Fruit fly (Drosophila melanogaster) whole organism, prepupa: ENCODE results near the gene Hpf1.

Source experiments
- Blimp-1 ChIP-seq: fragments of 200-800 bp; sonication (Bioruptor generic); optimal IDR thresholded peaks from 3 replicates; lab custom pipeline; 2017; ENCODE audit warnings: missing biosample characterization, missing genetic modification characterization, mild to moderate bottlenecking, moderate library complexity, missing genetic modification reagents
- CG11294 ChIP-seq: fragments of 200-800 bp; sonication (Bioruptor generic); IDR thresholded peaks from 2 replicates; pipeline ENCODE4 v1.3.6; 2022; ENCODE audit warnings: missing biosample characterization, missing genetic modification characterization
- CG11762 ChIP-seq: fragments of 200-800 bp; sonication (Bioruptor generic); optimal IDR thresholded peaks from 3 replicates; lab custom pipeline; 2016; ENCODE audit warnings: missing biosample characterization, missing genetic modification characterization; ENCODE audit not compliant: insufficient read depth
- CG15336 ChIP-seq: fragments of 200-800 bp; sonication (Bioruptor generic); IDR thresholded peaks from 2 replicates; pipeline ENCODE4 v1.3.6; 2022; ENCODE audit warnings: missing biosample characterization, missing genetic modification characterization
- CG1621 ChIP-seq: fragments of 200-800 bp; sonication (Bioruptor generic); optimal IDR thresholded peaks from 3 replicates; lab custom pipeline; 2018; ENCODE audit warnings: missing biosample characterization, mild to moderate bottlenecking, missing genetic modification characterization
- CG32006 ChIP-seq: fragments of 200-800 bp; sonication (Bioruptor generic); optimal IDR thresholded peaks from 3 replicates; lab custom pipeline; 2017; ENCODE audit warnings: missing biosample characterization, mild to moderate bottlenecking, missing genetic modification characterization
- CG3919 ChIP-seq: fragments of 200-800 bp; sonication (Bioruptor generic); optimal IDR thresholded peaks from 3 replicates; lab custom pipeline; 2016; ENCODE audit warnings: missing biosample characterization, missing genetic modification characterization
- CG6163 ChIP-seq: fragments of 200-800 bp; sonication (Bioruptor generic); IDR thresholded peaks from 3 replicates; pipeline ENCODE4 v1.3.6; 2022; ENCODE audit warnings: missing biosample characterization, missing genetic modification characterization
- CG6792 ChIP-seq: fragments of 200-800 bp; sonication (Bioruptor generic); optimal IDR thresholded peaks from 3 replicates; lab custom pipeline; 2016; ENCODE audit warnings: missing biosample characterization, missing genetic modification characterization
- CG6808 ChIP-seq: fragments of 200-800 bp; sonication (Bioruptor generic); optimal IDR thresholded peaks from 3 replicates; lab custom pipeline; 2017; ENCODE audit warnings: missing biosample characterization, missing genetic modification characterization, mild to moderate bottlenecking, moderate library complexity, missing genetic modification reagents
- CG6854 ChIP-seq: fragments of 200-800 bp; sonication (Bioruptor generic); optimal IDR thresholded peaks from 2 replicates; lab custom pipeline; 2017; ENCODE audit warnings: missing biosample characterization, mild to moderate bottlenecking, missing genetic modification characterization
- CG7368 ChIP-seq: fragments of 200-800 bp; sonication (Bioruptor generic); optimal IDR thresholded peaks from 3 replicates; lab custom pipeline; 2016; ENCODE audit warnings: missing biosample characterization, missing genetic modification characterization
- CG8119 ChIP-seq: fragments of 200-800 bp; sonication (Bioruptor generic); IDR thresholded peaks from 3 replicates; pipeline ENCODE4 v1.3.6; 2022; ENCODE audit warnings: missing biosample characterization, missing genetic modification characterization
- CG8632 ChIP-seq: fragments of 200-800 bp; sonication (Bioruptor generic); optimal IDR thresholded peaks from 3 replicates; lab custom pipeline; 2016; ENCODE audit warnings: missing biosample characterization, missing genetic modification characterization
- CG9139 ChIP-seq: fragments of 200-800 bp; sonication (Bioruptor generic); optimal IDR thresholded peaks from 3 replicates; lab custom pipeline; 2017; ENCODE audit warnings: missing biosample characterization, mild to moderate bottlenecking, missing genetic modification characterization
- Eip93F ChIP-seq: fragments of 200-800 bp; sonication (Bioruptor generic); optimal IDR thresholded peaks from 2 replicates; lab custom pipeline; 2016; ENCODE audit warnings: missing biosample characterization, mild to moderate bottlenecking, missing genetic modification characterization
- Ets21C ChIP-seq: fragments of 200-800 bp; sonication (Bioruptor generic); optimal IDR thresholded peaks from 3 replicates; lab custom pipeline; 2016; ENCODE audit warnings: missing biosample characterization, missing genetic modification characterization
- Hr38 ChIP-seq: sonication (Bioruptor generic); optimal IDR thresholded peaks from 2 replicates; lab custom pipeline; 2016; ENCODE audit warnings: missing biosample characterization, missing genetic modification characterization
- Hr4 ChIP-seq: fragments of 200-800 bp; sonication (Bioruptor generic); optimal IDR thresholded peaks from 3 replicates; lab custom pipeline; 2016; ENCODE audit warnings: missing biosample characterization, missing genetic modification characterization
- Lpt ChIP-seq: fragments of 200-800 bp; sonication (Bioruptor generic); optimal IDR thresholded peaks from 3 replicates; lab custom pipeline; 2016; ENCODE audit warnings: missing biosample characterization, missing genetic modification characterization
- Met ChIP-seq: fragments of 200-800 bp; sonication (Bioruptor generic); optimal IDR thresholded peaks from 3 replicates; lab custom pipeline; 2016; ENCODE audit warnings: missing biosample characterization, missing genetic modification characterization
- OdsH ChIP-seq: fragments of 200-800 bp; sonication (Bioruptor generic); optimal IDR thresholded peaks from 3 replicates; lab custom pipeline; 2016; ENCODE audit warnings: missing biosample characterization, missing genetic modification characterization
- Smox ChIP-seq: fragments of 200-800 bp; sonication (Bioruptor generic); optimal IDR thresholded peaks from 3 replicates; lab custom pipeline; 2016; ENCODE audit warnings: missing biosample characterization, missing genetic modification characterization
- Sox102F ChIP-seq: fragments of 200-800 bp; sonication (Bioruptor generic); optimal IDR thresholded peaks from 2 replicates; lab custom pipeline; 2016; ENCODE audit warnings: missing biosample characterization, mild to moderate bottlenecking, missing genetic modification characterization
- Sox14 ChIP-seq: fragments of 200-800 bp; sonication (Bioruptor generic); optimal IDR thresholded peaks from 3 replicates; lab custom pipeline; 2016; ENCODE audit warnings: missing biosample characterization, missing genetic modification characterization
- dac ChIP-seq: fragments of 200-800 bp; sonication (Bioruptor generic); optimal IDR thresholded peaks from 2 replicates; lab custom pipeline; 2017; ENCODE audit warnings: missing biosample characterization, mild to moderate bottlenecking, missing genetic modification characterization
- dsx ChIP-seq: fragments of 200-800 bp; optimal IDR thresholded peaks from 3 replicates; lab custom pipeline; 2019; ENCODE audit warnings: missing biosample characterization, mild to moderate bottlenecking, missing genetic modification characterization, moderate library complexity; ENCODE audit not compliant: poor library complexity, severe bottlenecking
- eg ChIP-seq: fragments of 200-800 bp; sonication (Bioruptor generic); IDR thresholded peaks from 3 replicates; pipeline ENCODE4 v1.3.6; 2022; ENCODE audit warnings: missing biosample characterization, missing genetic modification characterization
- fd59A ChIP-seq: fragments of 200-800 bp; sonication (Bioruptor generic); optimal IDR thresholded peaks from 2 replicates; lab custom pipeline; 2017; ENCODE audit warnings: missing biosample characterization, mild to moderate bottlenecking, missing genetic modification characterization, missing genetic modification reagents
- fd85E ChIP-seq: fragments of 200-800 bp; sonication (Bioruptor generic); optimal IDR thresholded peaks from 3 replicates; lab custom pipeline; 2016; ENCODE audit warnings: missing biosample characterization, missing genetic modification characterization
- fkh ChIP-seq: fragments of 200-800 bp; sonication (Bioruptor generic); optimal IDR thresholded peaks from 3 replicates; lab custom pipeline; 2017; ENCODE audit warnings: missing biosample characterization, mild to moderate bottlenecking, missing genetic modification characterization, moderate library complexity
- lz ChIP-seq: fragments of 200-800 bp; sonication (Bioruptor generic); optimal IDR thresholded peaks from 3 replicates; lab custom pipeline; 2016; ENCODE audit warnings: missing biosample characterization, missing genetic modification characterization
- net ChIP-seq: fragments of 200-800 bp; sonication (Bioruptor generic); optimal IDR thresholded peaks from 3 replicates; lab custom pipeline; 2016; ENCODE audit warnings: missing biosample characterization, missing genetic modification characterization
- pdm3 ChIP-seq: fragments of 200-800 bp; sonication (Bioruptor generic); optimal IDR thresholded peaks from 3 replicates; lab custom pipeline; 2016; ENCODE audit warnings: missing biosample characterization, missing genetic modification characterization
- salr ChIP-seq, 2 experiments: fragments of 200-800 bp; sonication (Bioruptor generic); optimal IDR thresholded peaks; 3 replicates each; lab custom pipeline; 2016 to 2018; ENCODE audit warnings: missing biosample characterization in 2 of 2, missing genetic modification characterization in 2 of 2, mild to moderate bottlenecking in 1 of 2
- ss ChIP-seq, 2 experiments: fragments of 200-800 bp; sonication (Bioruptor generic); optimal IDR thresholded peaks; 2 replicates in 1 of 2; 3 replicates in 1 of 2; lab custom pipeline; 2017 to 2018; ENCODE audit warnings: mild to moderate bottlenecking in 2 of 2, missing biosample characterization in 2 of 2, missing genetic modification characterization in 2 of 2, moderate library complexity in 1 of 2
- svp ChIP-seq: fragments of 200-800 bp; sonication (Bioruptor generic); peaks from one replicate; lab custom pipeline; 2016; ENCODE audit warnings: missing biosample characterization, missing genetic modification characterization

Gene Hpf1

DNA sequence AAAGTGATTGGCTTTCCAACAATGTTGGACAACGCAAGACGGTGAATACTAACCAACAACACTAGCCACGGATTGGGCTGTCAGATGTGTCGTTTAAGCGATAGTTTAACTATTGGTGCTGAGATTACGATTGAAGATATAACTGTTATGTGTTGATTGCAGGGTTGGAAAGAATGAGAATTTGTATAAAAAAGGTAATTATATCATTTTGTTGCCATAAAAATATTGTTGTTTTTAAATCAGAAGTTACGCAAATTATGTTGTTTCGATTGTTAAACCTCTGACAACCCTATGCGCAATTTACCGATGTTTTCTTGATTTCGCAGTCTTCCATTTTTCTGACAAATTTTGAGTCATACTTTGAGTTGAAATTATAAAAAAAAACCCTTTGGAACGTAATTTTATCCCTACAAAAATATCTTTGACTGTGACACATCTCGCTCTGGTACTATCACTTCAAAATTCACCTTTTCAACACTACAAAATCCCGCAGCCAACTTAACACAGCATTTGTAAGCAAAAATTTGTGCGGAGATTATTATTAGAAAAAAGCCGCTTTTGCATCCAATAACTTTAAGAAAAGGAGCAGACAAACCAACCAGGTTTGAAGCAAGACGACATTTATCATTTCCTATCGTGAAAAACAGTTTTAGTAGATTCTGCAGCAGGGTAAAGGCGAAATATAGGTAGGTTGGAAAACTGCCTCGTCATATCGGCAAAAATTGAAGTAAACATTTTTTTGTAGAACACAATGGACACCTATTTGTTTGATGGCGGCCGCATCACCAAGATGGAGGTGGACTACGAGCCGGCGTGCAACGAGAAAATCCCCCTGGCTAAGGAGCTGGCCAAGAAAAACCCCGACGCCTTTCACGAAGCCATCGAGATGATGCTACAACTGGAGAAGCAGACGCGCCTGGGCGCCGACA lies 2.4 kb upstream of the Hpf1 start, which contains the start of the genes Hat1 and Rpn5 (continued):
- TF ChIP-seq CG7368 (GFP tag; lab: Kevin White, UChicago): peak; percentile 74
- peak; percentile 86 for TF ChIP-seq CG6792
- TF ChIP-seq CG6808 (GFP tag; lab: Kevin White, UChicago): peak; percentile 65
- peak; percentile 85 for TF ChIP-seq CG32006 (GFP tag; lab: Kevin White, UChicago)
- peak; percentile 20 to 57 for TF ChIP-seq ss (GFP tag; optimal IDR thresholded peaks at IDR 0.05; lab: Kevin White, UChicago)
- peak; percentile 71 for TF ChIP-seq fd59A (GFP tag; lab: Kevin White, UChicago)
- TF ChIP-seq CG8119 (GFP tag; lab: Robert Waterston, UW): peak; percentile 48; the same call in 2 of the 3 replicates
- TF ChIP-seq CG9139: peak; percentile 8
- peak; percentile 59 for TF ChIP-seq Blimp-1
- TF ChIP-seq dac (GFP tag; lab: Kevin White, UChicago): peak; percentile 48

DNA sequence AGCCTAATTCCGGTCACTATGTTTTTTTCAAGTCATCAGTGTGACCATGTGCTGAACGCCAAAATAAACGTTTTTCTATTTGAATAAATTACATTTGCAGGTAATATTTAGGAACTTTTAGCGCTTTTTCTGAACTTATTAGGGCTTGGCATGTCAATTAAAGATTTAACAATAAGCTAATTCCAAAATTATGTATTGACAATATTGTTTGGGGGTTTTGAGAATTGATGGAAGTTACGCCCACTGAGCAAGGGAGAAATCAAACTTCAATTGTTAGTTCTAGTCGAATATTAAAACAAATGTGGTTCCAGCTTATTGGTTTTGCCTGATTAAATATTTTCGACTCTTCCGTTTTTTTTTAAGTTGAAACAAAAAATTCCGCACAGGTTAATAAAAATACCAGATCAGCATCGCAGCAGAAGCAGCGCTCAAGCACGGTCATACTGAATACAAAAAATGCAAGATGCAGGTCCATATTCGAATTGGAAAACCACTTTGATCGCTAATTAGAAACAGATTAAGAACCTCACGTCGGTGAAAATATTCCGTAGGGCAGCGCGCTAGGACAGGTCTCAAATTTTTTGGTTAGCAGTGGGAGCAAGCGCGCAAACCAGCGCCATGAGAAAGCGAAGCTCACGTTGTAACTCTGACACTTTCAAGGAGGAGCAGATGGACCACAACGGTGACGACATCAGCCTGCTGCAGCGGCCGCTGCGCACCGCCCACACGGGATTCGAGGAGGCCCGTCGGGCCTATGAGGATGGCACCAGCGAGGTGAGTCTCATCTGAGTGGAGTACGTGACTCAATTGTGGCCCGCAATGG lies 2.8 kb downstream of the Hpf1 start, which contains the start of the genes PSMG1 and CG10979:
Gene PSMG1 (minus strand): TSS at position 51 of the 823 bp plus-strand sequence.
Gene CG10979 (plus strand): TSS at position 439 of the 823 bp plus-strand sequence.
- TF ChIP-seq fd85E (no peak), svp (GFP tag; lab: Kevin White, UChicago) (peak; percentile 45), fd59A (GFP tag; lab: Kevin White, UChicago) (no peak), CG6854 (GFP tag; lab: Kevin White, UChicago) (no peak), CG11762 (no peak)

DNA sequence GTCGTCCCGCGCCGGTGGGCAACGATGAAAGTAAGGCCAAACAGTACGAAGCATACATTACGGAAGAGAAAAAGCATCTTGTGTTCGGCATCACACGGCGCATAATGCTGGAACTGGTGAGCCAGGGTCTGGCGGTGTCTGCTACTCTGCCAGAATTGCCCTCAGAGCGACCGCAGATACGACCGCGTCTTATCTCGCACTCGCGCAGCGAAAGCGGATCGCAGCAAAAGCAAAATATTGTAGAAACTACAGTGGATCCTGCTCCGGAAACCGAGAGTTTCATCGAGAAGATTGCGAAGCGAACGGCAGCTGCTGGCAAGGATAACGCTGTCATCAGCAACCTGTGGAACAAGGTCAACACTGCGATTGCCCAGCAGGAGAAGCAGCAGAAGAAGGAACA lies 6.0 kb downstream of the Hpf1 start:
- TF ChIP-seq Lpt (GFP tag; lab: Kevin White, UChicago) (no peak), svp (GFP tag; lab: Kevin White, UChicago) (peak; percentile 94)
- TF ChIP-seq, all 60 proteins: peak for 1

DNA sequence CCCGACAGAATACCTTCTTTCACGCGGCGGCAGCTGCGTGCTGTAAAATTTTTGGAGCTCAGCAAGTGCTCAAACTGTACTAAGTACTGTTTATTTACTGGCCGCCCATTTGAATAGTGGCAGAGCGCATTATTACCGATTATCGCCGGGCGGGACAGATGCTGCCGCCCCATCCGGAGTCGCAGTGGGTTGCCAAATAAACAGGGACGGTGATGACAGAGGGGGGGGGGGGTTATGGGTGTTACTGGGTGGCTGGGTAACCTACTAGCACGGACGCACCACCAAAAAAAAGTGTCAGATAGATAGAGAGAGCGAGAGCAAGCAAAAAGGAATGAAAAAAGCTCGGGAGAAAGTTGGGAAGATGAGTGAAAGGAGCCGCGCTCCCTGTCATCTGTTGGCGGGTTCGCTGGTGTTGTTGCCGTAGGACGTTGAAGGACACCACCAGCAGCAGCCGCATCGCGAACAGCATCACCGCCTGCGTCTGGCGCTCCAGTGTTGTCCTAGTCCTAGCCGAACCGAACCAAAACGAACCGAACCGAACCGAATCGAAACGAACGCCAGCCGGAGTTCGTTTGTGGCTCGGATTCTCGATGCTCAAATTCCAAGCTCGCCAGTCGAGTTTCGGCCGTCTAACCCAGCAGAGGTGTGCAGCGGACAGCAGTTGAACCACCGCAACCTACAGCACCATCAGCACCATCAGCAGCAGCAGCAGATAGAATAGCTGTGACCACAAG lies 10.2 kb downstream of the Hpf1 start, which contains the start of gene CG11000:
Gene CG11000 (plus strand): TSS at position 626 of the 734 bp plus-strand sequence.
- TF ChIP-seq CG3919: no peak
- no peak for TF ChIP-seq Hr38 (GFP tag; lab: Kevin White, UChicago)
- no peak for TF ChIP-seq Hr4 (GFP tag; lab: Kevin White, UChicago)
- no peak for TF ChIP-seq Sox102F (GFP tag; lab: Kevin White, UChicago)
- TF ChIP-seq eg (GFP tag; lab: Robert Waterston, UW): no peak
- TF ChIP-seq CG11294: no peak
- TF ChIP-seq CG1621: no peak
- TF ChIP-seq Eip93F (GFP tag; lab: Kevin White, UChicago): no peak
- no peak for TF ChIP-seq Met (GFP tag; lab: Kevin White, UChicago)

DNA sequence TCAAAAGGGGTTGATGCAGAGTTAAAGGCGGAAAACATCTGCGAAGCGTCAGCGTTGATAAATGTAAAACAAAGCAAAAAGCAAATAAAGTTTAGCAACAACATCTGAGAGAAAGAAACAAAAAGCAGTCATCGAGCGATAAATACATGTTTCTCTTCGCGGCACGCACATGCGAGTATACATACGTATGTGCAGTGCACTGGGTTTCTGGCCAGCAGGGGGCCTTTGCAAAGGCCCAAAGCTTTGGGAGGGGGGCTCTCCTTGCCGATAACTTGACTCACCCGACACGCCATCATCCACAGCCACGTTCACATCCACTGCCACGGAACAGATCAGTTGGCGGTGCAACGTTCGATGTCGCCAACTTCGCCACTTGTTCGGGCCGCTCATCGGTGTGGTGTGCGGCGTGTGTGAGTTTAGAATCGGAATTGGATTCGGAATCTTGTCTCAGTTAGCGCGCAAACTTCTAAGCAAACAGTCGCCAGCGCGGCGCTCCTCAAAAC lies 21.5 kb downstream of the Hpf1 start, which contains the start of gene CG42675:
Gene CG42675 (plus strand): TSS at position 453 of the 503 bp plus-strand sequence.
- TF ChIP-seq Sox14 (GFP tag; lab: Kevin White, UChicago) (no peak), Hr4 (GFP tag; lab: Kevin White, UChicago) (no peak), CG9139 (no peak), fkh (no peak), OdsH (no peak), CG6163 (GFP tag; lab: Robert Waterston, UW) (0 out of 3 replicates have a peak, but pooled peaks have one; percentile 23), Smox (no peak), pdm3 (GFP tag; lab: Kevin White, UChicago) (no peak), Hr38 (GFP tag; lab: Kevin White, UChicago) (no peak), CG32006 (GFP tag; lab: Kevin White, UChicago) (no peak), CG11762 (no peak), CG7368 (GFP tag; lab: Kevin White, UChicago) (no peak), Ets21C (GFP tag; lab: Kevin White, UChicago) (no peak), net (no peak), dsx (GFP tag; lab: Kevin White, UChicago) (no peak), eg (GFP tag; lab: Robert Waterston, UW) (peak; percentile 39; the same call in 1 of the 3 replicates), salr (GFP tag; optimal IDR thresholded peaks at IDR 0.05; lab: Kevin White, UChicago) (no peak), CG15336 (GFP tag; lab: Robert Waterston, UW) (0 out of 2 replicates have a peak, but pooled peaks have one; percentile 32), CG6792 (no peak), CG8632 (no peak), lz (GFP tag; lab: Kevin White, UChicago) (no peak)
